Worm (Caenorhabditis elegans) whole organism, midembryonic: Measurements from ENCODE around the gene rde-11.

Experiments used
- klf-2 ChIP-seq: fragments of 200-800 bp; sonication (Bioruptor generic); conservative IDR thresholded peaks from 2 replicates; pipeline ENCODE4 v1.3.6; 2022; ENCODE audit warnings: missing genetic modification reagents, missing genetic modification characterization, missing compliant biosample characterization
- med-1 ChIP-seq: sonication (generic microtip); optimal IDR thresholded peaks from 2 replicates; lab custom pipeline; 2017; ENCODE audit warnings: missing genetic modification characterization, mild to moderate bottlenecking, missing compliant biosample characterization, antibody characterized with exemption, missing genetic modification reagents; ENCODE audit not compliant: insufficient read depth
- ref-1 ChIP-seq: fragments of 200-800 bp; sonication (Bioruptor generic); conservative IDR thresholded peaks from 2 replicates; pipeline ENCODE4 v1.3.6; 2022; ENCODE audit warnings: missing genetic modification reagents, missing genetic modification characterization, missing compliant biosample characterization
- ztf-23 ChIP-seq: fragments of 200-800 bp; sonication (Bioruptor generic); IDR thresholded peaks from 2 replicates; pipeline ENCODE4 v1.3.6; 2022; ENCODE audit warnings: missing genetic modification reagents, missing genetic modification characterization, missing compliant biosample characterization

DNA sequence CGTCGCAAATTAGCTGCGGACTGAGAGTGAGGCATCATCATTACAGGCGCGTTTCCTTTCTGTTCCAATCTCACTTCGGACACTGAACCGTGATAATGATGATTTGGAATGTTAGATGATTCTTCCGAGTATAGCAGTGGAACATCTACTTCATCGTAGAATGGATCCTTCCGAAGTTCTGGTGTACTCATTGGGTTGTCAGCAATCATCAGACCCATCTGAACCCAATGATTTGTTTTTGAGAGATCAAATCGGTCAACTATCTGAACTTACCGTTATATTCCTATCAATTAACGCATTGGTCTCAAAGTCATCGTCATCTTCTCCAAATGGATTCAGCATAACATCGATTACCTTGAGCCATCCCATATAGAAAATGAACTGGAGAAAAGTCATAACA, 3.4 kb downstream of the rde-11 start:
- TF ChIP-seq klf-2 (GFP tag; lab: Robert Waterston, UW), result no peak
- no peak for TF ChIP-seq ztf-23 (GFP tag; lab: Robert Waterston, UW)
- TF ChIP-seq med-1 (GFP tag; lab: Kevin White, UChicago), result no peak
- no peak for TF ChIP-seq ref-1 (GFP tag; lab: Robert Waterston, UW)
